Fruit fly (Drosophila melanogaster) ovary, adult (tissue): Measurements from ENCODE around the gene Spec2.

Experiments used
- CG17801 ChIP-seq: fragments of 200-800 bp; optimal IDR thresholded peaks from 2 replicates; lab custom pipeline; 2019; ENCODE audit warnings: missing biosample characterization, mild to moderate bottlenecking, missing genetic modification characterization, moderate library complexity; ENCODE audit not compliant: partially characterized antibody

The Spec2 gene

DNA sequence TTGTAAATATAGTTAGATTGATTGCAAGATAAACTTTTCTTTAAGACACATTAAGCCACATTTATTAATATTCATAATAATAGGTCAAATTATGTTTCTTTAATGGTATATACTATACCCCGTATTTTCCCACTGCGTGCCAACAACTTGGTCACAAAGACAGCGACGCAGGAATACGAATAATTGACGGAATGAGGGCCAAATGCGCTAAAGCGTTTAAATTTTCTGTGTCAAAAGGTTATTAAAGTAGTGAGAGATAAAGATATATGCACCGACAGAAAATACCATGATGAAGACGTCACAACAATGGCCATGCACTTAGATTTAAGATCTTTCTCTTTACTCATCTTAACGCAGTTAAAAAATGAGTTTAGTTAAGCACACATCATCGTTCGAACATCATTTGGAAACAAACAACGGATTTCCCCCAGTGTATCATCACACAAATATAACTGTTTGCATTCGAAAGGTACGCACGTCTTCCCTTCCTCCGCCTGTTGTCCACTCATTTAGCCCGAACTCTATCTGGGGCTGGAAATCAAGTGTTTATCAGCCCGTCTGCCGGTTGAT lies 3.5 kb downstream of the Spec2 start:
- TF ChIP-seq CG17801 (GFP tag; lab: Kevin White, UChicago), result no peak

- TF ChIP-seq CG17801 (GFP tag; lab: Kevin White, UChicago), result no peak
Measured at dm6 chr3R:5617923-5618623, 5.9 kb downstream of the Spec2 start.

- TF ChIP-seq CG17801 (GFP tag; lab: Kevin White, UChicago), result no peak
Measured at dm6 chr3R:5615484-5615883, 8.4 kb downstream of the Spec2 start.

DNA sequence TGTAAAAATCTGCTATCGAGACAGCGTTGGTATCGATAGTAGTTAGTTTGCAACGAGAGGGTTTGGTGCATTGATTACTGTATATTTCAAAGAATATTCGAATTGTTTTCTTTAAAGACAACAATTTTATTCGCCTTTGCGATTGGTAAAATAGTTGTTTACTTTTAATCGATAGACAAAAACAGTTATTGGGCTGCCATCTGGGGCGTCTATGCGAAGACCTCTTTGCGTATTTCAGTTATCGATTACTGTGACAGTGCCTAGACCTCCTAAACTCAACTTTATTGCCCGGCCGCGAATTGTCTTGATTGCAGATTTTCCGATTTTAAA lies 10.8 kb downstream of the Spec2 start, which contains the start of gene Atu:
Gene Atu, plus strand, starts transcription at position 245 of the 330 bp plus-strand sequence.
- peak; percentile 55 for TF ChIP-seq CG17801 (GFP tag; lab: Kevin White, UChicago)

DNA sequence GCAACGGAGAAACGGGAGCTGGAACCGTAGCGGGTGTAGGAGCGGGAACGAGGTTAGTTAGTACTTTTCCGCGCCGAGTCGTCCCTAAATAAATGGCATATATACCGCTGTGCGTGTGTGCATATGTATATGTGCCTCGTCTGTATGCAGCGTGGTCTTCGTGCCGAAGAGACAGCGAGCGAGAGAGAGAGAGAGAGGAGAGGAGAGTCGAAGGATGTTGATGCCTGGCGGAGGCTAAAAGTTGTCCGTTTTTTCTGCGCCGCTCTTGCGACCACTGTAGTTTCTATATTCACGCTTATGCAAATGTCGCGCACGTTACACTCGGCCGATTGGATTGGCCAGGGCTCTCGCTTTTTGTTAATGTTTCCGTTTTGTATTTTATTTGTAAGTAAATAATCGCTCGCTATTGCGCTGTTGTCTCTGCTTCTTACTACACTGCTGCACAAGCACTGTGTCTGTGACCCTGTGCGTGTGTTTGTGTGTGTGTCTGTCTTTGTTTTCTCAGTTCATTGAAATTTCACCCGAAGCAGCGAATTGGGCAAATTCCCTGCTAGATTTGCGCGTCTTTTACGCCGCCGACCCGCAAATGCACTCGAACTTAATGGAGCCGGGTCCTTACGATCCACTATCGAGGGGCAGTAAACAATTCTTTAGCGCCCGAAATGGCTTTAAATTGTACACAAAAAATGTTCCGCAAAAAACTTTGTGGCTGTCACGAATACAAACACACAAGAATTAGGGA lies 11.4 kb downstream of the Spec2 start, which contains the start of gene Rga:
Gene Rga, minus strand, starts transcription at position 741 of the 742 bp plus-strand sequence.
- TF ChIP-seq CG17801 (GFP tag; lab: Kevin White, UChicago), result no peak

dm6 chr3R:5611733-5612132 lies 12.2 kb downstream of the Spec2 start:
- peak; percentile 4 for TF ChIP-seq CG17801 (GFP tag; lab: Kevin White, UChicago)

DNA sequence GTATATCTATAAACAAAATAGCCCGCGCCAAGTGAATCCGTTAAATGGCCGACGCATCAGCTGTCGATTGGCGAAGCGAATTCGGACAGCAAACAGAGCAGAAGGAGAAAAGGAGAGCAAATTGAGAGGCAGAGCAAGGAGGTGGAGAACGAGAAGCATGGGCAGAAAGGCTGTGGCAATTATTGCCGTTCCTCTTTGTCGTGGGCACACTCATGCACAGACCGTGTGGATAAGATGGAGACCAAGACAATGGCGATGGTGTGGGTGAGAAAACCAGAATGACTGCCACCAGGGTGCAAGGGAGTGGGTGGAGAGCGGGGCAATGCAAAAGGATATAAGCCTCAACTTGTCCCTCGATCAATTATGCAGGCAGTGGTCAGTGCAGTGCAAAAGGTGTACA lies 12.8 kb downstream of the Spec2 start:
- no peak for TF ChIP-seq CG17801 (GFP tag; lab: Kevin White, UChicago)

DNA sequence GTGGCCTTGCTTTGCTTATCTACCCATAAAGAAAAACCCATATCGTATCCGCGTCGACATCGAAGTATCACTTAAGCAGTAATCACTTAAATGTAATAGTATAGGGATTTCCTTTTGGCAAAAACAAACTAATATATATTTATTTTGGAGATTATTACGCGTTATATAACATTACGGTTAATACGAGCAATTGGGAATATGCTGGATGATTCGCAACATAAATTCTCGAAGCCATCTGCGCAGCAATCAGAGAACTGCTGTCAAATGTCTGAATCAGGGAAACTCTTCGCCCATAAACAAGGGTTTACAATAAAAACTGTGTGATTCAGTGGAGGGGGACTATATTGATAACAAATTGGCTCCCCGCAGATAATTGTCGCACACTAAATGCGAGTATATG lies 13.3 kb downstream of the Spec2 start:
- TF ChIP-seq CG17801 (GFP tag; lab: Kevin White, UChicago), result no peak

DNA sequence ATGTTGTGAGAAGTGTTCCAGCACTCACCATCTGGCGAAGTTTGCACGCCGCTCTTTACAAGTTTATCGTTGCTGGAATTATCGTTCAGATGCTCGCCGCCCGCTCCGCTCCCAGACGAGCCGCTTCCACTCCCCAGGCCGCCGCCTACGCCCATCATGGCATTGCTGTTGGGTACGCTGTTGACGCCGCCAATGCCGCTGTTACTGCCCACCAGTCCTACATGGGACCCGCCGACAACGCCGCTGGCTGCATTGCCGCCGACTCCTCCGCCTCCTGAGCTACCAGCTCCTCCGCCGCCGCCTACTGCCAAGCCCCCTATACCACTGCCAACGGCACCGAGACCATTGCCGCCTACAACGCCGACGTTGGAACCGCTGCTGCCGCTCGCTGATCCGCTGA lies 15.5 kb downstream of the Spec2 start:
- TF ChIP-seq CG17801 (GFP tag; lab: Kevin White, UChicago), result no peak

DNA sequence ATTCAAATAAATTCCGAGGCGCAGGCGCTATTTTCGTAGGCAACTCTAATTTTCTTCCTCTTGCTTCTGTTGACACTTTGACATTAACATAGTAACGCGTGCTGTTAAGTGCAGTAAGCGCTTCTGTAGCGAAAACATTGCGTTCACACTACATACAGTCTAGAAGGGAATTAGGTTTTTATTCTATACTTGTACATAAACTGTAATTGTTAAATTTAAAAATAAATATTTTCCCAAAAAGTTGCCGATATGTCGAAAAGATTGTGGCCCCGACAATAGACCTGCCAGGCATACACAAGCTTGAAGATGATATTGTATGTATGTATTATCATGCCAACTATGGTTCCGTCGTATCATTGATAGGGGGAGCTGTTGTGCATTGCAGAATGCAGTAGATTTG lies 17.4 kb downstream of the Spec2 start, which contains the start of gene asl:
Gene asl, minus strand, starts transcription at position 67 of the 400 bp plus-strand sequence.
- TF ChIP-seq CG17801 (GFP tag; lab: Kevin White, UChicago), result no peak

DNA sequence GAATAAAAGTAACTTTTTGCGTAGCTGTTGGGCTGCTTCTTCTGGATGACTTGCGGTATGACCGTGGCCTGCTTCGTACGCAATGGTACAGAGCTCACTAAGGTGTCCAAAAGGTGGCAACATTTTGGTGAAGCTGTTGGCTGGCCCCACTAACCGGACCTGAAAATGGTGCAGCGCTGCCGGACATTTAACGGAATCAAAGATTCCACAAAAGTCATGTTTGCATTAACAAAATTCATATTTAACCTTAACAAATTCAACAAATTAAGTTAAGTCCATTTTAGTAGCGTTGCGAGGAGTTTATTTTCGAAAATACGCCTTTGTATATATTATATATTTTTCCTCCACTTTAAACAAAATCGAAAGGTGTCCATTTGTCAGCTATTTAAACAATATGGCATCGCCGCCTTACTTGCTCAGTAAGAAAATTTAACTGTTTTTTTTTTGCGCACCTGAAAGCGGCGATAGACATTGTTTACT lies 22.8 kb downstream of the Spec2 start, which contains the start of the genes kra and SecS:
Gene kra, minus strand, starts transcription at position 93 of the 480 bp plus-strand sequence.
Gene SecS, plus strand, starts transcription at position 390 of the 480 bp plus-strand sequence.
- TF ChIP-seq CG17801 (GFP tag; lab: Kevin White, UChicago), result no peak

DNA sequence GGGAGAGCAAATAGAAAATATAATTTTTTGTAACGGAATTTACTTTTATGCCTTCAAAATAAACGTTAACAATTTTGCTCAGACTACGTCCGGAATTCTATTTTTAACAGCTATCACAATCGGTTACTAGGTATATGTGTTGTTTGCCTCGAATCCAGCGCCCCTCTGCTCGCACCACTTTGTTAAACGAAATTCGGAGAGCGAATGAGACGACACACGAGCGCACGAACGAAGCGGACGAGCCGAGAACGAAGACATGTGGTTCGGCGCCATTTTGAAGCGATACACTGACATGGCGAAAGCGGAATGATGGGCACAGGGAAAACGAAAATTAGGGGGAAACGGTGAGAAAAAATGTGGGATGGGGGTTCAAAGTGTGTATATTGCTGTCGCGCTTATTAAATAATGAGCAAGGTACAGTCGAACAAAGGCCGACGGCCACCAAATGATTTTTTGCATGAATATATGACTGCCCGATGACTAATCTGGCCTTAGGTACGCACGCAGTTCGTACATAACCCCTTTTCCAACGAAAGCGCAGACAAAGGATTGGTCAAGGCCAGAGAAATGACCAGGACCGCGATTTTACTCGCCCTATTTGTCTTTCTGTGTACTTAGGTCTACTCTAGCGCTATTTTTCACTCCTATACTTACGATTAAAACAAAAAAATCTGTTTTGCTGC lies 23.4 kb downstream of the Spec2 start:
- TF ChIP-seq CG17801 (GFP tag; lab: Kevin White, UChicago), result peak; percentile 67

DNA sequence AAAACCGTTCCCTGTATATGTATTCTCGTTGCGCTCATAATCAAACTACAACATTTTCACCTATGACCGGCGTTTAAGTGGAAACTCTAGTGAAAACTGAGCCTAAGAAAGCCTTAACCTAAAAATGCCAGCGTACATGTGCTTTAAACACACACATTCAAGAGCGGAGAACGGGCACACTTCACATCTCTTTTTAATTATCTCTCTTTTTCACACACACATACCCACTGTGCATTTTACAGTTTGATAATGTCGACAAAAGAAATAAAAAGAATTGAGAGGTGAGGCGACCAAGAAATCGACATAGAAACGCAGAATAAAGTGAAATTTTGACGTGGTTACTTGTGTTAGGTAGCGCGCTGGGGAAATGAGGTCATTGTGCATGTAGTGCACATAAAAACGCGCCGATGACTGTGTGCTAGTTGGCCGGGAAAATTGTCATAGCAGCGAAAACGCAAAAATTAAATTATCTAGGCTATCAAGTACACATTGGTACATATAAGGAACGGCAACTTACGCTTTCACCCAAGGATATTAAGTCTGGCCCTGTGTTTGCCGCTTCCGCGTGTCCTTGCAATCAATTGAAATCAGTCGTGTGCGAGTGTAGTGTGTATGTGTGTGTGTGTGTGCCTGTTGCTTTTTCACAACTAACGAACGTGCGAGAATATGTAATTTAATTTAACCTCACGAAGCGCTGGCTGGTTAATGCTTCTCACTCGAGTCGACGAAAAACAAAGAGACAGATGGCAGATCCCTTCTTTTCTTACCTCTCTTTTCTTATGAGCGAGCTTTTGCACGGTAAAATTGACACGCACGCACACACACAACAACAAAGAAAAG lies 24.2 kb downstream of the Spec2 start:
- peak; percentile 46 for TF ChIP-seq CG17801 (GFP tag; lab: Kevin White, UChicago)

- TF ChIP-seq CG17801 (GFP tag; lab: Kevin White, UChicago), result peak; percentile 40
Measured at dm6 chr3R:5594878-5595277, 29.0 kb downstream of the Spec2 start.
